ENCODE assay signal across 1 fruit fly cellular context in the genomic region with DNA sequence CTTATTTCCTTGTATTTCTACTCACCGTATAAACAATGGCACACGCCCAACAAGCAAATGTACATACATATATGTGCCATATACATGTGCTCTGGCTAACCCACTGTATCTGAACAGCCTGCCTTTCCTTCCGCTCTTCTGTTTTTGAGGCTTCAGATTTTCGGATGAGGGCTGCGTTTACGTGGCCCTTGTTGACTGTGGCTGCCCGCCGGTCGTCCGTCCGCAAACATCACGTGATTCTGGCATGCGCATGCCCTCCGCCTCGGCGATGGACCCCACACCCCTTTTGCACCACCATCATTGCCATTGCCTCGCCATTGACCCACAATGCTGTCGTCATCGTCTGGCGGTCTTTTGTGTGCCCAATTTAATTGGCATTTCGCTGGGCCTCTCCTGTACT.
TF ChIP-seq lines count a peak whose summit lies in the region.

No protein-coding gene starts in this region.

TF ChIP-seq in whole organism, embryonic, 481 proteins besides CTCF, POLR2A, EP300 and RAD21 (continued from another document and continues in another):
- TF ChIP-seq CG12942 (GFP tag; optimal IDR thresholded peaks at IDR 0.05; lab: Kevin White, UChicago) (no peak), CG12769 (tag; optimal IDR thresholded peaks at IDR 0.05; lab: Kevin White, UChicago) (peak; percentile 85), Vsx1 (GFP tag; optimal IDR thresholded peaks at IDR 0.05; lab: Kevin White, UChicago) (peak; percentile 25), org-1 (GFP tag; optimal IDR thresholded peaks at IDR 0.05; lab: Kevin White, UChicago) (peak; percentile 6), gce (GFP tag; IDR thresholded peaks at IDR 0.05; lab: Robert Waterston, UW) (peak; percentile 70; the same call in 2 of the 3 replicates), Adf1 (GFP tag; IDR thresholded peaks at IDR 0.05; lab: Robert Waterston, UW) (peak; percentile 36; the same call in 1 of the 2 replicates), slbo (GFP tag; IDR thresholded peaks at IDR 0.05; lab: Robert Waterston, UW) (peak; percentile 15; the same call in 1 of the 2 replicates), chinmo (GFP tag; IDR thresholded peaks at IDR 0.05; lab: Robert Waterston, UW; ENCODE audit: partially characterized antibody) (peak; percentile 82; the same call in 1 of the 4 replicates), bsh (GFP tag; optimal IDR thresholded peaks at IDR 0.05; lab: Kevin White, UChicago) (peak in 1 of 2 experiments; percentile 18), hb (GFP tag; IDR thresholded peaks at IDR 0.05; lab: Robert Waterston, UW; ENCODE audit: partially characterized antibody) (no peak), CG15011 (GFP tag; optimal IDR thresholded peaks at IDR 0.05; lab: Kevin White, UChicago) (no peak), CG6683 (GFP tag; optimal IDR thresholded peaks at IDR 0.05; lab: Kevin White, UChicago) (peak; percentile 64), scrt (GFP tag; optimal IDR thresholded peaks at IDR 0.05; lab: Kevin White, UChicago) (peak; percentile 44), esg (GFP tag; conservative IDR thresholded peaks at IDR 0.05; lab: Robert Waterston, UW) (no peak), Bgb (GFP tag; IDR thresholded peaks at IDR 0.05; lab: Robert Waterston, UW; ENCODE audit: partially characterized antibody) (no peak), CG13424 (tag; optimal IDR thresholded peaks at IDR 0.05; lab: Kevin White, UChicago) (peak; percentile 29), trem (tag; optimal IDR thresholded peaks at IDR 0.05; lab: Kevin White, UChicago) (no peak), ranshi (GFP tag; IDR thresholded peaks at IDR 0.05; lab: Robert Waterston, UW) (no peak; the same call in 1 of the 2 replicates), p53 (GFP tag; optimal IDR thresholded peaks at IDR 0.05; lab: Kevin White, UChicago) (peak; percentile 25), pan (optimal IDR thresholded peaks at IDR 0.05; lab: Kevin White, UChicago) (no peak), pan (GFP tag; optimal IDR thresholded peaks at IDR 0.05 in 1 of 2, IDR thresholded peaks at IDR 0.05 in 1 of 2) (no peak), CG18599 (GFP tag; optimal IDR thresholded peaks at IDR 0.05; lab: Kevin White, UChicago) (peak; percentile 65), MTF-1 (GFP tag; optimal IDR thresholded peaks at IDR 0.05; lab: Kevin White, UChicago; ENCODE audit: borderline replicate concordance) (peak; percentile 36), CG1233 (GFP tag; optimal IDR thresholded peaks at IDR 0.05; lab: Kevin White, UChicago) (peak; percentile 29), bbx (GFP tag; IDR thresholded peaks at IDR 0.05; lab: Robert Waterston, UW; ENCODE audit: partially characterized antibody) (no peak), twi (tag; optimal IDR thresholded peaks at IDR 0.05; lab: Kevin White, UChicago) (peak; percentile 46), Hmr (GFP tag; optimal IDR thresholded peaks at IDR 0.05; lab: Kevin White, UChicago) (peak; percentile 55), CG3407 (GFP tag; optimal IDR thresholded peaks at IDR 0.05; lab: Kevin White, UChicago) (peak; percentile 7), abd-A (tag; optimal IDR thresholded peaks at IDR 0.05; lab: Kevin White, UChicago) (peak; percentile 64), NC2α (GFP tag; optimal IDR thresholded peaks at IDR 0.05; lab: Kevin White, UChicago) (peak; percentile 17), Eip74EF (GFP tag; optimal IDR thresholded peaks at IDR 0.05; lab: Kevin White, UChicago) (peak in 1 of 2 experiments; percentile 61), CG8924 (tag; optimal IDR thresholded peaks at IDR 0.05; lab: Kevin White, UChicago) (peak; percentile 23), lov (optimal IDR thresholded peaks at IDR 0.05; lab: Kevin White, UChicago) (no peak), lov (GFP tag; IDR thresholded peaks at IDR 0.05; lab: Robert Waterston, UW) (peak; percentile 66; the same call in 1 of the 3 replicates), CG6765 (GFP tag; optimal IDR thresholded peaks at IDR 0.05; lab: Kevin White, UChicago) (no peak), lab (GFP tag; optimal IDR thresholded peaks at IDR 0.05; lab: Kevin White, UChicago) (peak; percentile 17), tna (GFP tag; IDR thresholded peaks at IDR 0.05; lab: Robert Waterston, UW; ENCODE audit: partially characterized antibody) (no peak), CG17912 (GFP tag; optimal IDR thresholded peaks at IDR 0.05; lab: Kevin White, UChicago) (peak; percentile 41), CG18476 (GFP tag; optimal IDR thresholded peaks at IDR 0.05; lab: Kevin White, UChicago) (no peak), Med (GFP tag; lab: Kevin White, UChicago) (peak; percentile 93), ERR (GFP tag; optimal IDR thresholded peaks at IDR 0.05; lab: Kevin White, UChicago) (peak; percentile 23), HLHmδ (GFP tag; optimal IDR thresholded peaks at IDR 0.05; lab: Kevin White, UChicago) (peak; percentile 84), hkb (optimal IDR thresholded peaks at IDR 0.05; lab: Kevin White, UChicago) (no peak), hkb (GFP tag; IDR thresholded peaks at IDR 0.05; lab: Robert Waterston, UW) (peak; percentile 79), fu2 (GFP tag; optimal IDR thresholded peaks at IDR 0.05; lab: Kevin White, UChicago) (no peak), Hr78 (GFP tag; optimal IDR thresholded peaks at IDR 0.05; lab: Kevin White, UChicago) (peak in 1 of 2 experiments; percentile 17), vvl (GFP tag; IDR thresholded peaks at IDR 0.05; lab: Robert Waterston, UW) (peak; percentile 60; the same call in 1 of the 2 replicates), CG17385 (GFP tag; optimal IDR thresholded peaks at IDR 0.05; lab: Kevin White, UChicago) (peak; percentile 30), ssp (GFP tag; IDR thresholded peaks at IDR 0.05; lab: Robert Waterston, UW) (no peak), CG1603 (tag; optimal IDR thresholded peaks at IDR 0.05; lab: Kevin White, UChicago) (peak; percentile 20), CG17328 (GFP tag; IDR thresholded peaks at IDR 0.05; lab: Robert Waterston, UW) (peak; percentile 52; the same call in 1 of the 2 replicates), run (tag; optimal IDR thresholded peaks at IDR 0.05; lab: Kevin White, UChicago) (peak; percentile 21), pzg (GFP tag; optimal IDR thresholded peaks at IDR 0.05; lab: Kevin White, UChicago) (peak; percentile 3), B-H2 (GFP tag; optimal IDR thresholded peaks at IDR 0.05; lab: Kevin White, UChicago) (peak; percentile 43), lola (GFP tag; optimal IDR thresholded peaks at IDR 0.05; lab: Kevin White, UChicago) (no peak), so (GFP tag; IDR thresholded peaks at IDR 0.05; lab: Robert Waterston, UW) (peak; percentile 51; the same call in 1 of the 3 replicates), CG9437 (GFP tag; optimal IDR thresholded peaks at IDR 0.05; lab: Kevin White, UChicago) (no peak), PHDP (tag; optimal IDR thresholded peaks at IDR 0.05; lab: Kevin White, UChicago) (peak; percentile 29), Sin3A (optimal IDR thresholded peaks at IDR 0.05; lab: Kevin White, UChicago) (no peak), ci (GFP tag; IDR thresholded peaks at IDR 0.05; lab: Robert Waterston, UW) (peak; percentile 80; the same call in 1 of the 3 replicates), H2.0 (GFP tag; IDR thresholded peaks at IDR 0.05; lab: Robert Waterston, UW) (no peak), ATbp (GFP tag; optimal IDR thresholded peaks at IDR 0.05; lab: Kevin White, UChicago) (no peak), shn (GFP tag; optimal IDR thresholded peaks at IDR 0.05; lab: Kevin White, UChicago) (peak; percentile 5), CG5953 (GFP tag; IDR thresholded peaks at IDR 0.05; lab: Robert Waterston, UW) (0 out of 2 replicates have a peak, but pooled peaks have one; percentile 27), Hsf (GFP tag; optimal IDR thresholded peaks at IDR 0.05; lab: Kevin White, UChicago) (no peak), Xrp1 (GFP tag; IDR thresholded peaks at IDR 0.05; lab: Robert Waterston, UW) (peak; percentile 44; the same call in 1 of the 2 replicates), Hand (GFP tag; optimal IDR thresholded peaks at IDR 0.05; lab: Kevin White, UChicago) (peak; percentile 71), CG9797 (GFP tag; optimal IDR thresholded peaks at IDR 0.05; lab: Kevin White, UChicago) (no peak), Tbp (GFP tag; optimal IDR thresholded peaks at IDR 0.05; lab: Kevin White, UChicago) (no peak), CG8359 (GFP tag; optimal IDR thresholded peaks at IDR 0.05; lab: Kevin White, UChicago; ENCODE audit: borderline replicate concordance) (no peak), pho (GFP tag; optimal IDR thresholded peaks at IDR 0.05; lab: Kevin White, UChicago) (peak; percentile 64), gcm (GFP tag; optimal IDR thresholded peaks at IDR 0.05; lab: Kevin White, UChicago) (peak; percentile 76), CG33213 (GFP tag; optimal IDR thresholded peaks at IDR 0.05; lab: Kevin White, UChicago) (no peak), Lhr (GFP tag; optimal IDR thresholded peaks at IDR 0.05; lab: Kevin White, UChicago) (no peak), Poxn (GFP tag; IDR thresholded peaks at IDR 0.05; lab: Robert Waterston, UW) (no peak), CG15479 (GFP tag; optimal IDR thresholded peaks at IDR 0.05; lab: Kevin White, UChicago) (peak; percentile 12), chm (GFP tag; IDR thresholded peaks at IDR 0.05; lab: Robert Waterston, UW) (0 out of 2 replicates have a peak, but pooled peaks have one; percentile 21), CG14965 (GFP tag; optimal IDR thresholded peaks at IDR 0.05; lab: Kevin White, UChicago; ENCODE audit: borderline replicate concordance) (no peak), CG2875 (GFP tag; optimal IDR thresholded peaks at IDR 0.05; lab: Kevin White, UChicago) (peak; percentile 10), sens (GFP tag; lab: Kevin White, UChicago) (peak; percentile 57), Jarid2 (GFP tag; optimal IDR thresholded peaks at IDR 0.05; lab: Kevin White, UChicago) (no peak), Sox100B (GFP tag; optimal IDR thresholded peaks at IDR 0.05; lab: Kevin White, UChicago) (peak; percentile 9), ewg (GFP tag; optimal IDR thresholded peaks at IDR 0.05; lab: Kevin White, UChicago) (peak; percentile 92), pfk (GFP tag; optimal IDR thresholded peaks at IDR 0.05; lab: Kevin White, UChicago) (peak; percentile 56), CG10147 (GFP tag; optimal IDR thresholded peaks at IDR 0.05; lab: Kevin White, UChicago) (peak; percentile 3), Mes4 (GFP tag; optimal IDR thresholded peaks at IDR 0.05; lab: Kevin White, UChicago) (no peak), ftz-f1 (GFP tag; optimal IDR thresholded peaks at IDR 0.05; lab: Kevin White, UChicago) (peak; percentile 95), Xbp1 (GFP tag; optimal IDR thresholded peaks at IDR 0.05; lab: Kevin White, UChicago) (peak; percentile 47), wek (GFP tag; optimal IDR thresholded peaks at IDR 0.05; lab: Kevin White, UChicago) (peak; percentile 26), Atf6 (GFP tag; IDR thresholded peaks at IDR 0.05; lab: Robert Waterston, UW) (peak; percentile 45; the same call in 1 of the 2 replicates), CG13296 (GFP tag; optimal IDR thresholded peaks at IDR 0.05; lab: Kevin White, UChicago) (peak; percentile 37), CG4617 (GFP tag; optimal IDR thresholded peaks at IDR 0.05; lab: Kevin White, UChicago; ENCODE audit: borderline replicate concordance) (no peak), CG2202 (tag; optimal IDR thresholded peaks at IDR 0.05; lab: Kevin White, UChicago) (peak; percentile 3), mirr (GFP tag; optimal IDR thresholded peaks at IDR 0.05; lab: Kevin White, UChicago) (peak; percentile 71), CG8290 (GFP tag; optimal IDR thresholded peaks at IDR 0.05; lab: Kevin White, UChicago) (peak; percentile 17), CG8290 (tag; optimal IDR thresholded peaks at IDR 0.05; lab: Kevin White, UChicago) (peak in 1 of 2 experiments; percentile 56), CG4707 (GFP tag; optimal IDR thresholded peaks at IDR 0.05; lab: Kevin White, UChicago) (peak; percentile 55), CG18764 (GFP tag; optimal IDR thresholded peaks at IDR 0.05; lab: Kevin White, UChicago) (no peak), CG17829 (tag; optimal IDR thresholded peaks at IDR 0.05; lab: Kevin White, UChicago) (peak; percentile 4), NfI (GFP tag; optimal IDR thresholded peaks at IDR 0.05; lab: Kevin White, UChicago) (peak; percentile 19), CG12071 (GFP tag; optimal IDR thresholded peaks at IDR 0.05; lab: Kevin White, UChicago) (peak; percentile 61), MBD-R2 (GFP tag; IDR thresholded peaks at IDR 0.05; lab: Robert Waterston, UW) (peak; percentile 33; the same call in 1 of the 2 replicates), fd102C (GFP tag; optimal IDR thresholded peaks at IDR 0.05; lab: Kevin White, UChicago) (no peak), unpg (GFP tag; optimal IDR thresholded peaks at IDR 0.05; lab: Kevin White, UChicago) (peak; percentile 5), CG15601 (tag; optimal IDR thresholded peaks at IDR 0.05; lab: Kevin White, UChicago) (peak; percentile 25), Bteb2 (GFP tag; optimal IDR thresholded peaks at IDR 0.05; lab: Kevin White, UChicago) (no peak), CG11085 (GFP tag; IDR thresholded peaks at IDR 0.05; lab: Robert Waterston, UW) (no peak), CG7786 (GFP tag; optimal IDR thresholded peaks at IDR 0.05; lab: Kevin White, UChicago) (peak; percentile 6), CG14710 (tag; optimal IDR thresholded peaks at IDR 0.05; lab: Kevin White, UChicago) (peak; percentile 24), Antp (GFP tag; optimal IDR thresholded peaks at IDR 0.05; lab: Kevin White, UChicago) (peak; percentile 12), CG2120 (GFP tag; optimal IDR thresholded peaks at IDR 0.05; lab: Kevin White, UChicago) (peak; percentile 5), nau (GFP tag; optimal IDR thresholded peaks at IDR 0.05; lab: Kevin White, UChicago) (no peak), CG34224 (GFP tag; IDR thresholded peaks at IDR 0.05; lab: Robert Waterston, UW; ENCODE audit: partially characterized antibody) (peak; percentile 29; the same call in 1 of the 3 replicates), CG9727 (GFP tag; optimal IDR thresholded peaks at IDR 0.05; lab: Kevin White, UChicago) (peak; percentile 70), CG34376 (GFP tag; optimal IDR thresholded peaks at IDR 0.05; lab: Kevin White, UChicago) (no peak), CG9876 (GFP tag; optimal IDR thresholded peaks at IDR 0.05; lab: Kevin White, UChicago) (peak; percentile 62), vfl (GFP tag; optimal IDR thresholded peaks at IDR 0.05; lab: Kevin White, UChicago) (no peak), BtbVII (GFP tag; optimal IDR thresholded peaks at IDR 0.05; lab: Kevin White, UChicago) (no peak), Dbx (GFP tag; IDR thresholded peaks at IDR 0.05; lab: Robert Waterston, UW) (peak; percentile 58; the same call in 1 of the 3 replicates), Rfx (GFP tag; IDR thresholded peaks at IDR 0.05; lab: Robert Waterston, UW) (peak; percentile 19; the same call in 1 of the 2 replicates), chif (GFP tag; optimal IDR thresholded peaks at IDR 0.05; lab: Kevin White, UChicago) (peak in 1 of 2 experiments; percentile 8), CG2678 (tag; optimal IDR thresholded peaks at IDR 0.05; lab: Kevin White, UChicago) (peak; percentile 31)
